Worm (Caenorhabditis elegans): ENCODE data around the gene spv-1.

The spv-1 gene

DNA sequence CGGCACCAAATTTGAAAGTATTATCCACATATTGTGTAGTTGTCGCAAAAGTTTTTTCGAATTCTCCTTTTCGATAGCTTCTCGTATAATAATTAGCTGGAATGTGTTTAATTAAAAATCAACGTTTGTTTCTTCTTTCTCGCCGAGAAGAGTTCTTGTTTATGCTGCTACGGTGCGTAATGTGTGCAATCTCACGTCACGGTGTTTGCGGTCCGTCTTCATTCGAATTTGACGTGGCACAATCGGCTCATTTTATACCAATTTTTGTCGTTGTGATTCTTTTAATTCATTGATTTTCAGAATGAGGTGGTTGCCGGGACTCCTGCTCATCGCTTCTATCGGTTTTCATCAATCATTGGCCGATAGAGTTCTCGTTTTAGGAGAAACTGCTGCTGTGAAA is 64.3 kb downstream of the spv-1 start, which contains the start of gene ostb-1:
TSS of gene ostb-1 (plus strand) at position 301 of the 400 bp plus-strand sequence.
- TF ChIP-seq cog-1 (tag; optimal IDR thresholded peaks at IDR 0.05) = no peak
- TF ChIP-seq tab-1 (GFP tag; IDR thresholded peaks at IDR 0.05) = no peak
- no peak for TF ChIP-seq flt-1 (GFP tag; IDR thresholded peaks at IDR 0.05)
- no peak for TF ChIP-seq klf-2 (GFP tag; conservative IDR thresholded peaks at IDR 0.05)

DNA sequence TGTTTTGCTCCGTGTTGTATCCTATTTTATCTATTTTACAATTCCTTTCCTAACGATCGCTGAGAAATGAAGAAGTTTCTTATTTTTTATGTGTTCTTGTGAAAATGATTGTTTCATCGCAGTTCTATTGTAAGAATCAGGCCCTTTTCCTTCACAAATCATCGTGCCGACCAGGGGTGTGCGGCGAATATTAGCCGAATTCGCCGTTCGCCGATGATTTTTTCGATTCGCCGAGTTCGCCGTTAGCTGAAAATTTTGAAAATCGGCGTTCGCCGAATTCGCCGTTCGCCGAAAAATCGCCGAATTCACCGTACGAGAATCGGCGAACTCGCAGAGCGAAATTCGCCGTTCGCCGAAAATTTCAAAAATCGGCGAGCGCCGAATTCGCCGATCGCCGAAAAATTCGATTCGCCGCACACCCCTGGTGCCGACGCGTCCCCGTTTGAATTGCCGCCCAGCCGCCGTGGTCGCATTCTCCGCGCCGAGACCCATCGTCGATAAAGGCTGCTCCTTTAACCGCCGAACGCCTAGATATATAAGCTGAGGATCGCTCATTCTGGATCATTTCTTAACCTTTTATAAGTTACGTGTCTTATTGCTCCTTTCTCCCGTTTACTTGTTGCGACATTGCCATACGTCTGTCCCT is 64.9 kb downstream of the spv-1 start:
- TF ChIP-seq ztf-23 (GFP tag; IDR thresholded peaks at IDR 0.05) (no peak), ztf-29 (GFP tag; IDR thresholded peaks at IDR 0.05) (no peak), klf-2 (GFP tag; conservative IDR thresholded peaks at IDR 0.05) (no peak), med-1 (GFP tag; optimal IDR thresholded peaks at IDR 0.05; ENCODE audit: insufficient read depth) (no peak), ref-1 (GFP tag; conservative IDR thresholded peaks at IDR 0.05) (no peak), flt-1 (GFP tag; IDR thresholded peaks at IDR 0.05) (no peak), T22C8.4 (GFP tag; IDR thresholded peaks at IDR 0.05) (no peak), tab-1 (GFP tag; IDR thresholded peaks at IDR 0.05) (no peak), cog-1 (tag; optimal IDR thresholded peaks at IDR 0.05) (no peak)
